Fruit fly (Drosophila melanogaster): Measurements from ENCODE around the gene Fas1.

dm6 chr3R:16620478-16620877 is 4.6 kb upstream of the Fas1 start, which contains the start of gene CG14893:
- TF ChIP-seq psq (optimal IDR thresholded peaks at IDR 0.05) (no peak), ttk (optimal IDR thresholded peaks at IDR 0.05) (no peak), insv (optimal IDR thresholded peaks at IDR 0.05) (no peak), Sin3A (optimal IDR thresholded peaks at IDR 0.05) (no peak), h (optimal IDR thresholded peaks at IDR 0.05) (no peak)
